Worm (Caenorhabditis elegans) whole organism, L4/young adult: ENCODE results near the gene Y51H7C.13.

Source experiments
- dao-5 ChIP-seq: sonication (generic microtip); optimal IDR thresholded peaks from 2 replicates; lab custom pipeline; 2016; ENCODE audit warnings: missing genotype, missing genetic modification characterization, moderate library complexity, missing compliant biosample characterization
- him-1 ChIP-seq: sonication (generic microtip); optimal IDR thresholded peaks from 2 replicates; lab custom pipeline; 2016; ENCODE audit warnings: missing genotype, missing genetic modification reagents, missing genetic modification characterization, missing compliant biosample characterization

ce11 chrII:1420806-1421463 is 45.4 kb downstream of the Y51H7C.13 start:
- no peak for TF ChIP-seq him-1
- no peak for TF ChIP-seq dao-5
